Fruit fly (Drosophila melanogaster) whole organism: ENCODE data around the gene S-Lap1.
A peak's percentile ranks its signal among the peaks of the same experiment; 100 is the strongest.

ENCODE experiments used
- CG8478 ChIP-seq: fragments of >200 bp; optimal IDR thresholded peaks from 2 replicates; lab custom pipeline; 2018; ENCODE audit warnings: inconsistent platforms
- Dll ChIP-seq: fragments of >200 bp; optimal IDR thresholded peaks from 2 replicates; lab custom pipeline; 2017
- EcR ChIP-seq, 2 experiments: fragments of >200 bp; optimal IDR thresholded peaks; 2 replicates each; lab custom pipeline; 2017; ENCODE audit warnings: missing biosample characterization in 2 of 2, missing genetic modification characterization in 2 of 2, missing genetic modification reagents in 2 of 2
- pan ChIP-seq: fragments of >200 bp; optimal IDR thresholded peaks from 2 replicates; lab custom pipeline; 2017
- psq ChIP-seq: fragments of >200 bp; optimal IDR thresholded peaks from 2 replicates; lab custom pipeline; 2017
- usp ChIP-seq: fragments of >200 bp; optimal IDR thresholded peaks from 2 replicates; lab custom pipeline; 2017; ENCODE audit warnings: missing biosample characterization, missing genetic modification characterization, mixed read lengths

Gene S-Lap1

dm6 chr3L:8643810-8644552 is 26.9 kb downstream of the S-Lap1 start:
- TF ChIP-seq EcR (GFP tag; optimal IDR thresholded peaks at IDR 0.05; lab: Kevin White, UChicago), result no peak
- no peak for TF ChIP-seq pan (lab: Kevin White, UChicago)
- no peak for TF ChIP-seq CG8478
- no peak for TF ChIP-seq usp (GFP tag; lab: Kevin White, UChicago)
- no peak for TF ChIP-seq psq (lab: Kevin White, UChicago)
- TF ChIP-seq Dll (lab: Kevin White, UChicago), result no peak

- TF ChIP-seq EcR (GFP tag; optimal IDR thresholded peaks at IDR 0.05; lab: Kevin White, UChicago) (no peak), pan (lab: Kevin White, UChicago) (no peak), CG8478 (no peak), usp (GFP tag; lab: Kevin White, UChicago) (no peak), psq (lab: Kevin White, UChicago) (no peak), Dll (lab: Kevin White, UChicago) (no peak)
Measured at dm6 chr3L:8646821-8647220, 29.8 kb downstream of the S-Lap1 start, which contains the start of the genes CG13305 and Pex7. TSS of gene CG13305 (minus strand) at chr3L:8646822. TSS of gene Pex7 (plus strand) at chr3L:8647145.

- TF ChIP-seq EcR (GFP tag; optimal IDR thresholded peaks at IDR 0.05; lab: Kevin White, UChicago) (no peak), usp (GFP tag; lab: Kevin White, UChicago) (no peak), Dll (lab: Kevin White, UChicago) (no peak), pan (lab: Kevin White, UChicago) (no peak), CG8478 (no peak), psq (lab: Kevin White, UChicago) (no peak)
Measured at dm6 chr3L:8648836-8649235, 31.8 kb downstream of the S-Lap1 start, which contains the start of gene Arr2. TSS of gene Arr2 (minus strand) at chr3L:8648936.

- TF ChIP-seq psq (lab: Kevin White, UChicago) (no peak), usp (GFP tag; lab: Kevin White, UChicago) (no peak), pan (lab: Kevin White, UChicago) (no peak), CG8478 (no peak), Dll (lab: Kevin White, UChicago) (no peak), EcR (GFP tag; optimal IDR thresholded peaks at IDR 0.05; lab: Kevin White, UChicago) (no peak)
Measured at dm6 chr3L:8651876-8652571, 35.0 kb downstream of the S-Lap1 start.

- TF ChIP-seq pan (lab: Kevin White, UChicago) (no peak), Dll (lab: Kevin White, UChicago) (peak; percentile 11)
Measured at dm6 chr3L:8652572-8652977, 35.5 kb downstream of the S-Lap1 start.

dm6 chr3L:8653572-8653971 is 36.5 kb downstream of the S-Lap1 start:
- TF ChIP-seq CG8478, result no peak
- TF ChIP-seq pan (lab: Kevin White, UChicago), result no peak
- no peak for TF ChIP-seq Dll (lab: Kevin White, UChicago)
- no peak for TF ChIP-seq EcR (GFP tag; optimal IDR thresholded peaks at IDR 0.05; lab: Kevin White, UChicago)
- no peak for TF ChIP-seq usp (GFP tag; lab: Kevin White, UChicago)
- no peak for TF ChIP-seq psq (lab: Kevin White, UChicago)

- TF ChIP-seq EcR (GFP tag; optimal IDR thresholded peaks at IDR 0.05; lab: Kevin White, UChicago) (no peak), Dll (lab: Kevin White, UChicago) (no peak), usp (GFP tag; lab: Kevin White, UChicago) (no peak), pan (lab: Kevin White, UChicago) (no peak), psq (lab: Kevin White, UChicago) (no peak), CG8478 (no peak)
Measured at dm6 chr3L:8655217-8655896, 38.3 kb downstream of the S-Lap1 start.

- TF ChIP-seq psq (lab: Kevin White, UChicago), result no peak
- no peak for TF ChIP-seq CG8478
- no peak for TF ChIP-seq EcR (GFP tag; optimal IDR thresholded peaks at IDR 0.05; lab: Kevin White, UChicago)
- TF ChIP-seq Dll (lab: Kevin White, UChicago), result no peak
- TF ChIP-seq usp (GFP tag; lab: Kevin White, UChicago), result no peak
- no peak for TF ChIP-seq pan (lab: Kevin White, UChicago)
Measured at dm6 chr3L:8656725-8657428, 39.8 kb downstream of the S-Lap1 start.

- TF ChIP-seq psq (lab: Kevin White, UChicago), result no peak
- TF ChIP-seq EcR (GFP tag; optimal IDR thresholded peaks at IDR 0.05; lab: Kevin White, UChicago), result no peak
- TF ChIP-seq pan (lab: Kevin White, UChicago), result no peak
- TF ChIP-seq CG8478, result no peak
- no peak for TF ChIP-seq usp (GFP tag; lab: Kevin White, UChicago)
- TF ChIP-seq Dll (lab: Kevin White, UChicago), result no peak
Measured at dm6 chr3L:8657429-8657754, 40.4 kb downstream of the S-Lap1 start.

dm6 chr3L:8657787-8658186 is 40.8 kb downstream of the S-Lap1 start:
- TF ChIP-seq EcR (GFP tag; optimal IDR thresholded peaks at IDR 0.05; lab: Kevin White, UChicago), result no peak
- TF ChIP-seq CG8478, result no peak
- no peak for TF ChIP-seq pan (lab: Kevin White, UChicago)
- no peak for TF ChIP-seq Dll (lab: Kevin White, UChicago)
- no peak for TF ChIP-seq psq (lab: Kevin White, UChicago)
- TF ChIP-seq usp (GFP tag; lab: Kevin White, UChicago), result no peak

dm6 chr3L:8659601-8660000 is 42.6 kb downstream of the S-Lap1 start:
- TF ChIP-seq psq (lab: Kevin White, UChicago) (no peak), EcR (GFP tag; optimal IDR thresholded peaks at IDR 0.05; lab: Kevin White, UChicago) (no peak), usp (GFP tag; lab: Kevin White, UChicago) (no peak), Dll (lab: Kevin White, UChicago) (no peak), CG8478 (no peak), pan (lab: Kevin White, UChicago) (no peak)
